Fruit fly (Drosophila melanogaster): Measurements from ENCODE around the gene lmgB.
A peak's percentile ranks its signal among the peaks of the same experiment; 100 is the strongest.

The lmgB gene

DNA sequence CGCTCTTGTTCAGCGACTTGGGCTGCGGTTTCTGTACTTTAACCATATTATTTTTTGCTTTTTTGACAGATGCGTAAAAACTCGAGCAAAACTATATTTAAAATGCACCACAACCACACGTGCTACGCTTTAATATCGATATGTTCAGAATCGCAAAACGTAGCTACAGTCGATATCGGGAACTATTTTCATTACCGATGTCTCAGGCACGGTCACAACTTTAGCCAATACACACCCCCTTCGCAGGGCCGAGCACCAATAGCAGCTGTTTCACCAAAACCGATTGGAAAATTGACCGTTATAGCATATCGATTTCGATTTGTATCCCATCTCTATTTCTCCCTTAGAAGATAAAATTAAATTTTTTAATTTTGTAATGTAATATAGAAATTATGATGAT, 16.7 kb downstream of the lmgB start, which contains the start of gene CG13096 (continued):
- TF ChIP-seq CG32532 (GFP tag; IDR thresholded peaks at IDR 0.05): no peak
- no peak for TF ChIP-seq CG4707 (GFP tag; optimal IDR thresholded peaks at IDR 0.05)
- TF ChIP-seq br (optimal IDR thresholded peaks at IDR 0.05): no peak
- peak; percentile 66 for TF ChIP-seq ftz-f1 (GFP tag; optimal IDR thresholded peaks at IDR 0.05)
- no peak for TF ChIP-seq grau (tag; optimal IDR thresholded peaks at IDR 0.05)
- peak in 1 of 3 experiments; percentile 44 for TF ChIP-seq Stat92E (GFP tag; optimal IDR thresholded peaks at IDR 0.05)
- TF ChIP-seq CoRest (tag; optimal IDR thresholded peaks at IDR 0.05): peak; percentile 64
- peak; percentile 99 for TF ChIP-seq CG34224 (GFP tag; IDR thresholded peaks at IDR 0.05; ENCODE audit: partially characterized antibody)
- TF ChIP-seq CG4404 (GFP tag; IDR thresholded peaks at IDR 0.05): no peak
- TF ChIP-seq sens (GFP tag): peak; percentile 48
- no peak for TF ChIP-seq cato (GFP tag; optimal IDR thresholded peaks at IDR 0.05; ENCODE audit: borderline replicate concordance)
- TF ChIP-seq CG1024 (GFP tag; IDR thresholded peaks at IDR 0.05): no peak
- TF ChIP-seq Dad (GFP tag; optimal IDR thresholded peaks at IDR 0.05): peak; percentile 22
- TF ChIP-seq ERR (GFP tag; optimal IDR thresholded peaks at IDR 0.05): peak; percentile 15
- peak; percentile 71; the same call in 1 of the 3 replicates for TF ChIP-seq CG34422 (GFP tag; IDR thresholded peaks at IDR 0.05)
- peak; percentile 95 for TF ChIP-seq CG2129 (GFP tag; IDR thresholded peaks at IDR 0.05; ENCODE audit: partially characterized antibody)
- TF ChIP-seq Ptx1 (GFP tag; IDR thresholded peaks at IDR 0.05): no peak
- TF ChIP-seq CrebB (tag; optimal IDR thresholded peaks at IDR 0.05): peak; percentile 6
- TF ChIP-seq CG18599 (GFP tag; optimal IDR thresholded peaks at IDR 0.05): no peak
- TF ChIP-seq ap (GFP tag; IDR thresholded peaks at IDR 0.05): no peak
- TF ChIP-seq eve (GFP tag; optimal IDR thresholded peaks at IDR 0.05): no peak
- TF ChIP-seq H15 (GFP tag; IDR thresholded peaks at IDR 0.05): no peak
- peak; percentile 38 for TF ChIP-seq CG30020 (tag; optimal IDR thresholded peaks at IDR 0.05)
- TF ChIP-seq Abd-B (GFP tag; optimal IDR thresholded peaks at IDR 0.05): peak; percentile 55
- TF ChIP-seq klu (GFP tag; IDR thresholded peaks at IDR 0.05): no peak
- TF ChIP-seq CG7786 (GFP tag; optimal IDR thresholded peaks at IDR 0.05): no peak
- TF ChIP-seq CG6689 (GFP tag; IDR thresholded peaks at IDR 0.05): no peak
- no peak for TF ChIP-seq CG3726 (GFP tag; IDR thresholded peaks at IDR 0.05)
- no peak for TF ChIP-seq CG17385 (GFP tag; optimal IDR thresholded peaks at IDR 0.05)
- TF ChIP-seq kay (GFP tag; optimal IDR thresholded peaks at IDR 0.05): no peak
- TF ChIP-seq Tbp (GFP tag; optimal IDR thresholded peaks at IDR 0.05): no peak
- no peak for TF ChIP-seq Oaz (GFP tag; IDR thresholded peaks at IDR 0.05)
- peak; percentile 65 for TF ChIP-seq zen (tag; optimal IDR thresholded peaks at IDR 0.05)
- TF ChIP-seq Hmx (GFP tag; optimal IDR thresholded peaks at IDR 0.05): no peak
- TF ChIP-seq Doc3 (GFP tag; IDR thresholded peaks at IDR 0.05; ENCODE audit: partially characterized antibody): peak; percentile 98
- TF ChIP-seq CG10959 (GFP tag; IDR thresholded peaks at IDR 0.05): no peak
- TF ChIP-seq pzg (GFP tag; optimal IDR thresholded peaks at IDR 0.05): peak; percentile 99
- no peak for TF ChIP-seq dati (GFP tag; IDR thresholded peaks at IDR 0.05)
- no peak for TF ChIP-seq bsh (GFP tag; optimal IDR thresholded peaks at IDR 0.05)
- peak; percentile 30 for TF ChIP-seq CG10462 (GFP tag; optimal IDR thresholded peaks at IDR 0.05)
- no peak for TF ChIP-seq Elba2 (GFP tag; optimal IDR thresholded peaks at IDR 0.05)
- TF ChIP-seq Usf (GFP tag; optimal IDR thresholded peaks at IDR 0.05): no peak
- TF ChIP-seq CG10267 (tag; optimal IDR thresholded peaks at IDR 0.05): peak; percentile 74
- no peak for TF ChIP-seq z (GFP tag; IDR thresholded peaks at IDR 0.05)
- TF ChIP-seq CG11695 (GFP tag; IDR thresholded peaks at IDR 0.05): no peak
- TF ChIP-seq CG12104 (GFP tag; optimal IDR thresholded peaks at IDR 0.05): no peak
- no peak for TF ChIP-seq CG7271 (tag; optimal IDR thresholded peaks at IDR 0.05)
- TF ChIP-seq sr (GFP tag; IDR thresholded peaks at IDR 0.05): no peak
- no peak for TF ChIP-seq CG3838 (GFP tag; optimal IDR thresholded peaks at IDR 0.05)
- no peak for TF ChIP-seq CG17612 (GFP tag; IDR thresholded peaks at IDR 0.05)
- no peak for TF ChIP-seq hth (optimal IDR thresholded peaks at IDR 0.05)
- TF ChIP-seq CG4617 (GFP tag; optimal IDR thresholded peaks at IDR 0.05; ENCODE audit: borderline replicate concordance): peak; percentile 46
- no peak for TF ChIP-seq CG13775 (GFP tag; optimal IDR thresholded peaks at IDR 0.05)
